Fruit fly (Drosophila melanogaster) Kc167 (cell line): ENCODE results near the gene CG42269.

Source experiments
- Myc ChIP-seq: fragments of >200 bp; optimal IDR thresholded peaks from 2 replicates; lab custom pipeline; 2017; ENCODE audit warnings: missing external identifiers
- Sin3A ChIP-seq: fragments of >200 bp; optimal IDR thresholded peaks from 2 replicates; lab custom pipeline; 2018; ENCODE audit warnings: missing external identifiers
- h ChIP-seq: fragments of >200 bp; optimal IDR thresholded peaks from 3 replicates; lab custom pipeline; 2018; ENCODE audit warnings: missing external identifiers
- insv ChIP-seq: fragments of >200 bp; optimal IDR thresholded peaks from 3 replicates; lab custom pipeline; 2018; ENCODE audit warnings: missing external identifiers
- psq ChIP-seq: fragments of >200 bp; optimal IDR thresholded peaks from 2 replicates; lab custom pipeline; 2017; ENCODE audit warnings: missing external identifiers
- ttk ChIP-seq: sonication (Bioruptor generic); optimal IDR thresholded peaks from 2 replicates; lab custom pipeline; 2017; ENCODE audit warnings: missing external identifiers

dm6 chr3L:6093213-6093612 is 27.1 kb downstream of the CG42269 start, which contains the start of gene CG10469:
- TF ChIP-seq ttk (no peak), h (no peak), Myc (lab: Kevin White, UChicago) (no peak), psq (lab: Kevin White, UChicago) (no peak), Sin3A (no peak), insv (no peak)
